Fruit fly (Drosophila melanogaster) whole organism, embryonic: Measurements from ENCODE around the gene CG17839.

Experiments
- CG11695 ChIP-seq: fragments of 200-800 bp; sonication (Bioruptor generic); IDR thresholded peaks from 3 replicates; pipeline ENCODE4 v1.3.6; 2022; ENCODE audit warnings: missing biosample characterization, missing genetic modification characterization
- CG12071 ChIP-seq: fragments of 200-800 bp; sonication (Bioruptor generic); optimal IDR thresholded peaks from 3 replicates; lab custom pipeline; 2018; ENCODE audit warnings: missing biosample characterization, mild to moderate bottlenecking, missing genetic modification characterization
- CG12104 ChIP-seq: fragments of 200-800 bp; sonication (Bioruptor generic); optimal IDR thresholded peaks from 3 replicates; lab custom pipeline; 2016; ENCODE audit warnings: missing biosample characterization, missing genetic modification characterization
- CG12744 ChIP-seq: fragments of 200-800 bp; sonication (Bioruptor generic); optimal IDR thresholded peaks from 2 replicates; lab custom pipeline; 2016; ENCODE audit warnings: missing biosample characterization, missing genetic modification characterization
- CG13424 ChIP-seq: fragments of 200-800 bp; sonication (Bioruptor generic); optimal IDR thresholded peaks from 2 replicates; lab custom pipeline; 2019; ENCODE audit warnings: missing biosample characterization, mild to moderate bottlenecking, missing genetic modification characterization, moderate library complexity
- CG15479 ChIP-seq: fragments of 200-800 bp; sonication (Bioruptor generic); optimal IDR thresholded peaks from 3 replicates; lab custom pipeline; 2019; ENCODE audit warnings: missing biosample characterization, mild to moderate bottlenecking, missing genetic modification characterization, moderate library complexity
- CG18476 ChIP-seq: fragments of 200-800 bp; sonication (Bioruptor generic); optimal IDR thresholded peaks from 2 replicates; lab custom pipeline; 2016; ENCODE audit warnings: missing biosample characterization, mild to moderate bottlenecking, missing genetic modification characterization
- CG18764 ChIP-seq: fragments of 200-800 bp; sonication (Bioruptor generic); optimal IDR thresholded peaks from 3 replicates; lab custom pipeline; 2016; ENCODE audit warnings: missing biosample characterization, missing genetic modification characterization
- CG2116 ChIP-seq: fragments of 200-800 bp; sonication (Bioruptor generic); optimal IDR thresholded peaks from 3 replicates; lab custom pipeline; 2018; ENCODE audit warnings: missing biosample characterization, mild to moderate bottlenecking, missing genetic modification characterization
- CG2875 ChIP-seq: fragments of 200-800 bp; sonication (Bioruptor generic); optimal IDR thresholded peaks from 2 replicates; lab custom pipeline; 2017; ENCODE audit warnings: missing biosample characterization, mild to moderate bottlenecking, missing genetic modification characterization, missing genetic modification reagents
- CG4730 ChIP-seq: fragments of 200-800 bp; sonication (Bioruptor generic); IDR thresholded peaks from 2 replicates; pipeline ENCODE4 v1.3.6; 2022; ENCODE audit warnings: missing biosample characterization, missing genetic modification characterization
- CG4854 ChIP-seq: fragments of 200-800 bp; sonication (Bioruptor generic); optimal IDR thresholded peaks from 2 replicates; lab custom pipeline; 2016; ENCODE audit warnings: missing biosample characterization, missing genetic modification characterization, inconsistent platforms
- CG7786 ChIP-seq: fragments of 200-800 bp; sonication (Bioruptor generic); optimal IDR thresholded peaks from 2 replicates; lab custom pipeline; 2016; ENCODE audit warnings: missing biosample characterization, missing genetic modification characterization
- CG9797 ChIP-seq: fragments of 200-800 bp; sonication (Bioruptor generic); optimal IDR thresholded peaks from 3 replicates; lab custom pipeline; 2018; ENCODE audit warnings: missing biosample characterization, mild to moderate bottlenecking, missing genetic modification characterization
- CG9817 ChIP-seq: fragments of 200-800 bp; sonication (Bioruptor generic); optimal IDR thresholded peaks from 2 replicates; lab custom pipeline; 2018; ENCODE audit warnings: missing biosample characterization, mild to moderate bottlenecking, missing genetic modification characterization, moderate library complexity
- CG9876 ChIP-seq: fragments of 200-800 bp; sonication (Bioruptor generic); optimal IDR thresholded peaks from 2 replicates; lab custom pipeline; 2016; ENCODE audit warnings: missing biosample characterization, missing genetic modification characterization
- CTCF ChIP-seq: fragments of 200-800 bp; sonication (Bioruptor generic); optimal IDR thresholded peaks from 2 replicates; lab custom pipeline; 2017; ENCODE audit warnings: missing biosample characterization, mild to moderate bottlenecking, missing genetic modification characterization, moderate library complexity
- Deaf1 ChIP-seq: fragments of 200-800 bp; optimal IDR thresholded peaks from 3 replicates; lab custom pipeline; 2019; ENCODE audit warnings: missing biosample characterization, mild to moderate bottlenecking, missing genetic modification characterization, moderate library complexity
- Dek ChIP-seq: fragments of 200-800 bp; sonication (Bioruptor generic); optimal IDR thresholded peaks from 3 replicates; lab custom pipeline; 2019; ENCODE audit warnings: missing biosample characterization, mild to moderate bottlenecking, missing genetic modification characterization, moderate library complexity
- Drgx ChIP-seq: fragments of 200-800 bp; sonication (Bioruptor generic); IDR thresholded peaks from 2 replicates; pipeline ENCODE4 v1.3.6; 2022; ENCODE audit warnings: missing biosample characterization, missing genetic modification characterization
- Elba2 ChIP-seq: fragments of 200-800 bp; sonication (Bioruptor generic); optimal IDR thresholded peaks from 3 replicates; lab custom pipeline; 2016; ENCODE audit warnings: missing biosample characterization, missing genetic modification characterization
- Ets65A ChIP-seq: fragments of 200-800 bp; sonication (Bioruptor generic); peaks from one replicate; lab custom pipeline; 2016; ENCODE audit warnings: missing biosample characterization, missing genetic modification characterization
- HLH4C ChIP-seq: fragments of 200-800 bp; sonication (Bioruptor generic); IDR thresholded peaks from 3 replicates; pipeline ENCODE4 v1.3.6; 2022; ENCODE audit warnings: missing biosample characterization, missing genetic modification characterization; ENCODE audit not compliant: partially characterized antibody
- HmgD ChIP-seq: fragments of 200-800 bp; sonication (Bioruptor generic); optimal IDR thresholded peaks from 3 replicates; lab custom pipeline; 2016; ENCODE audit warnings: missing biosample characterization, missing genetic modification characterization
- Hsf ChIP-seq: fragments of 200-800 bp; sonication (Bioruptor generic); optimal IDR thresholded peaks from 3 replicates; lab custom pipeline; 2016; ENCODE audit warnings: missing biosample characterization, missing genetic modification characterization
- MESR4 ChIP-seq: fragments of 200-800 bp; sonication (Bioruptor generic); optimal IDR thresholded peaks from 2 replicates; lab custom pipeline; 2018; ENCODE audit warnings: missing biosample characterization, mild to moderate bottlenecking, missing genetic modification characterization, moderate library complexity
- Meics ChIP-seq: fragments of 200-800 bp; sonication (Bioruptor generic); optimal IDR thresholded peaks from 2 replicates; lab custom pipeline; 2017; ENCODE audit warnings: missing biosample characterization, mild to moderate bottlenecking, missing genetic modification characterization
- Mes4 ChIP-seq: fragments of 200-800 bp; sonication (Bioruptor generic); optimal IDR thresholded peaks from 2 replicates; lab custom pipeline; 2016; ENCODE audit warnings: missing biosample characterization, missing genetic modification characterization
- Nf-YA ChIP-seq: fragments of 200-800 bp; sonication (Bioruptor generic); IDR thresholded peaks from 2 replicates; pipeline ENCODE4 v1.3.6; 2022; ENCODE audit warnings: missing biosample characterization, missing genetic modification characterization
- Trl ChIP-seq, 3 experiments: fragments of >200 bp in 2 of 3; fragments of 200-800 bp in 1 of 3; sonication (Bioruptor generic) in 1 of 3; optimal IDR thresholded peaks; 2 replicates in 1 of 3; 3 replicates in 2 of 3; lab custom pipeline; 2016 to 2017; ENCODE audit warnings: missing biosample characterization in 1 of 3, missing genetic modification characterization in 1 of 3
- Vsx1 ChIP-seq: fragments of 200-800 bp; sonication (Bioruptor generic); optimal IDR thresholded peaks from 2 replicates; lab custom pipeline; 2017; ENCODE audit warnings: missing biosample characterization, mild to moderate bottlenecking, missing genetic modification characterization, missing genetic modification reagents
- ase ChIP-seq: fragments of 200-800 bp; sonication (Bioruptor generic); IDR thresholded peaks from 3 replicates; pipeline ENCODE4 v1.3.6; 2022; ENCODE audit warnings: missing biosample characterization, missing genetic modification characterization
- crp ChIP-seq, 2 experiments: fragments of 200-800 bp; sonication (Bioruptor generic); optimal IDR thresholded peaks; 2 replicates in 1 of 2; 3 replicates in 1 of 2; lab custom pipeline; 2017; ENCODE audit warnings: missing biosample characterization in 2 of 2, missing genetic modification characterization in 2 of 2, mild to moderate bottlenecking in 1 of 2, moderate library complexity in 1 of 2
- dysf ChIP-seq: fragments of 200-800 bp; sonication (Bioruptor generic); IDR thresholded peaks from 3 replicates; pipeline ENCODE4 v1.3.6; 2022; ENCODE audit warnings: missing biosample characterization, missing genetic modification characterization
- eve ChIP-seq, 2 experiments: fragments of >200 bp; optimal IDR thresholded peaks; 2 replicates each; lab custom pipeline; 2017; ENCODE audit warnings: missing biosample characterization in 2 of 2, missing genetic modification characterization in 2 of 2
- fd102C ChIP-seq: fragments of 200-800 bp; sonication (Bioruptor generic); optimal IDR thresholded peaks from 2 replicates; lab custom pipeline; 2018; ENCODE audit warnings: missing biosample characterization, mild to moderate bottlenecking, missing genetic modification characterization, moderate library complexity
- gro ChIP-seq: fragments of 200-800 bp; sonication (Bioruptor generic); optimal IDR thresholded peaks from 2 replicates; lab custom pipeline; 2016; ENCODE audit warnings: missing biosample characterization, missing genetic modification characterization
- h ChIP-seq: fragments of >200 bp; optimal IDR thresholded peaks from 2 replicates; lab custom pipeline; 2017
- jing ChIP-seq: fragments of 200-800 bp; sonication (Bioruptor generic); optimal IDR thresholded peaks from 2 replicates; lab custom pipeline; 2018; ENCODE audit warnings: missing biosample characterization, mild to moderate bottlenecking, missing genetic modification characterization
- lbe ChIP-seq: fragments of 200-800 bp; sonication (Bioruptor generic); optimal IDR thresholded peaks from 2 replicates; lab custom pipeline; 2016; ENCODE audit warnings: missing biosample characterization, mild to moderate bottlenecking, missing genetic modification characterization
- mirr ChIP-seq: fragments of 200-800 bp; sonication (Bioruptor generic); optimal IDR thresholded peaks from 3 replicates; lab custom pipeline; 2018; ENCODE audit warnings: missing biosample characterization, mild to moderate bottlenecking, missing genetic modification characterization
- nau ChIP-seq: fragments of 200-800 bp; sonication (Bioruptor generic); optimal IDR thresholded peaks from 3 replicates; lab custom pipeline; 2017; ENCODE audit warnings: missing biosample characterization, mild to moderate bottlenecking, missing genetic modification characterization, missing genetic modification reagents
- oc ChIP-seq: fragments of 200-800 bp; sonication (Bioruptor generic); optimal IDR thresholded peaks from 2 replicates; lab custom pipeline; 2018; ENCODE audit warnings: missing biosample characterization, mild to moderate bottlenecking, missing genetic modification characterization, moderate library complexity
- peb ChIP-seq: fragments of 200-800 bp; sonication (Bioruptor generic); IDR thresholded peaks from 2 replicates; pipeline ENCODE4 v1.3.6; 2022; ENCODE audit warnings: missing biosample characterization, missing genetic modification characterization
- pros ChIP-seq: fragments of 200-800 bp; sonication (Bioruptor generic); optimal IDR thresholded peaks from 3 replicates; lab custom pipeline; 2019; ENCODE audit warnings: missing biosample characterization, mild to moderate bottlenecking, missing genetic modification characterization, moderate library complexity
- psq ChIP-seq: fragments of 200-800 bp; sonication (Bioruptor generic); optimal IDR thresholded peaks from 2 replicates; lab custom pipeline; 2017; ENCODE audit warnings: missing biosample characterization, missing genetic modification characterization
- ranshi ChIP-seq: fragments of 200-800 bp; sonication (Bioruptor generic); IDR thresholded peaks from 2 replicates; pipeline ENCODE4 v1.3.6; 2022; ENCODE audit warnings: missing biosample characterization, missing genetic modification characterization
- sima ChIP-seq: fragments of 200-800 bp; sonication (Bioruptor generic); optimal IDR thresholded peaks from 2 replicates; lab custom pipeline; 2016; ENCODE audit warnings: missing biosample characterization, missing genetic modification characterization
- wdn ChIP-seq: fragments of 200-800 bp; sonication (Bioruptor generic); IDR thresholded peaks from 2 replicates; pipeline ENCODE4 v1.3.6; 2022; ENCODE audit warnings: missing biosample characterization, missing genetic modification characterization
- zfh1 ChIP-seq: fragments of 200-800 bp; sonication (Bioruptor generic); IDR thresholded peaks from 3 replicates; pipeline ENCODE4 v1.3.6; 2022; ENCODE audit warnings: missing biosample characterization, missing genetic modification characterization

Gene CG17839

DNA sequence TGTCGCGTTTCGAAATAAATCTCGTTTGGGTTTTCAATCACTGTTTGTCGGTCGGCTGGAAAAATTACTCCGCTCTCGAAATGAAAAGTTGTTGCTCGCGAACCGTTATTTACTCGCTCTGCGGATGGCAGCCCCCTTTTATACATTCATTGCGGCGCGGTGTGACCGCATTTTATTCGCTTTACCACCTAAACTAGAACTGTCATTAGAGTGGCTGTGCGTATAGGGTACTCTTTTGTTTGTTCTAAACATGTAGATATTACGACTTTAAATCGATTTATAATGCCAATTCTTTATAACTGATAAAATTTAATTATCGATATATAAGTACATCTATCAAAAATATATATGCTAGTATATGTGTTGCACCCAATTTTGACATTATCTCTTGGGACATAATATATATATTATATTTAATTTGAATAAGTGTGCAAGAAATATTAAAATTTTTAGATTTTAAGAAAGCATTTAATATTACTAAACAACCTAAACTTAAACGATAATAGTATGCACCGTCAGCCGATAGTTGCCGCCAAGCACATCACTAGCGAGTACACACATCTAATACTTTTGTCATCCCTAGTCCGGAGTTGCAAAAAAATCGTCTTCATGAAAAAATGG is 18.6 kb upstream of the CG17839 start, which contains the start of the genes bmm and Tdrd3:
TSS of gene bmm (minus strand) at position 183 of the 621 bp plus-strand sequence.
TSS of gene Tdrd3 (plus strand) at position 562 of the 621 bp plus-strand sequence.
- TF ChIP-seq Drgx (GFP tag; lab: Robert Waterston, UW) (peak; percentile 50; the same call in 1 of the 2 replicates), Mes4 (no peak), dysf (GFP tag; lab: Robert Waterston, UW) (peak; percentile 82), Dek (tag; lab: Kevin White, UChicago) (peak; percentile 85), fd102C (peak; percentile 41), nau (no peak), Ets65A (GFP tag; lab: Kevin White, UChicago) (peak; percentile 98), pros (no peak), oc (peak; percentile 51), Elba2 (GFP tag; lab: Kevin White, UChicago) (peak; percentile 36), peb (GFP tag; lab: Robert Waterston, UW) (no peak), CG11695 (GFP tag; lab: Robert Waterston, UW) (0 out of 3 replicates have a peak, but pooled peaks have one; percentile 12), HmgD (GFP tag; lab: Kevin White, UChicago) (no peak), CG12071 (no peak), CG4730 (GFP tag; lab: Robert Waterston, UW) (peak; percentile 50; the same call in 1 of the 2 replicates), CG9876 (peak; percentile 36), CG7786 (GFP tag; lab: Kevin White, UChicago) (peak; percentile 62), CG9797 (GFP tag; lab: Kevin White, UChicago) (peak; percentile 75), zfh1 (GFP tag; lab: Robert Waterston, UW) (peak; percentile 67; the same call in 2 of the 3 replicates), CG12104 (peak; percentile 83), CG18764 (GFP tag; lab: Kevin White, UChicago) (peak; percentile 75), CG9817 (peak; percentile 86), CG15479 (GFP tag; lab: Kevin White, UChicago) (no peak), Meics (GFP tag; lab: Kevin White, UChicago) (peak; percentile 89), Vsx1 (GFP tag; lab: Kevin White, UChicago) (peak; percentile 53), MESR4 (peak; percentile 33), jing (GFP tag; lab: Kevin White, UChicago) (no peak), psq (GFP tag; lab: Kevin White, UChicago) (peak; percentile 33), CG12744 (GFP tag; lab: Kevin White, UChicago) (no peak), mirr (GFP tag; lab: Kevin White, UChicago) (peak; percentile 38), CG4854 (GFP tag; lab: Kevin White, UChicago) (peak; percentile 24), ranshi (peak; percentile 70; the same call in 1 of the 2 replicates), Hsf (GFP tag; lab: Kevin White, UChicago) (peak; percentile 66), sima (GFP tag; lab: Kevin White, UChicago) (no peak), CG13424 (tag; lab: Kevin White, UChicago) (peak; percentile 91), CG2875 (GFP tag; lab: Kevin White, UChicago) (peak; percentile 24), CG2116 (GFP tag; lab: Kevin White, UChicago) (peak; percentile 81), eve (GFP tag; optimal IDR thresholded peaks at IDR 0.05; lab: Kevin White, UChicago) (no peak), Nf-YA (GFP tag; lab: Robert Waterston, UW) (no peak), gro (no peak), h (lab: Kevin White, UChicago) (no peak), Deaf1 (tag; lab: Kevin White, UChicago) (peak; percentile 54), CG18476 (GFP tag; lab: Kevin White, UChicago) (peak; percentile 47), Trl (optimal IDR thresholded peaks at IDR 0.05; lab: Kevin White, UChicago) (peak in 1 of 2 experiments; percentile 42), Trl (GFP tag; optimal IDR thresholded peaks at IDR 0.05; lab: Kevin White, UChicago) (peak; percentile 13), ase (GFP tag; lab: Robert Waterston, UW) (peak; percentile 31; the same call in 2 of the 3 replicates), crp (GFP tag; optimal IDR thresholded peaks at IDR 0.05; lab: Kevin White, UChicago) (peak in 1 of 2 experiments; percentile 20), HLH4C (GFP tag; lab: Robert Waterston, UW) (peak; percentile 82), lbe (peak; percentile 44), wdn (GFP tag; lab: Robert Waterston, UW) (peak; percentile 43; the same call in 1 of the 2 replicates), CTCF (GFP tag; lab: Kevin White, UChicago) (no peak)
